Fruit fly (Drosophila melanogaster) Kc167 (cell line): ENCODE results near the gene CG34251.

Experiments used
- Myc ChIP-seq: fragments of >200 bp; optimal IDR thresholded peaks from 2 replicates; lab custom pipeline; 2017; ENCODE audit warnings: missing external identifiers
- psq ChIP-seq: fragments of >200 bp; optimal IDR thresholded peaks from 2 replicates; lab custom pipeline; 2017; ENCODE audit warnings: missing external identifiers

DNA sequence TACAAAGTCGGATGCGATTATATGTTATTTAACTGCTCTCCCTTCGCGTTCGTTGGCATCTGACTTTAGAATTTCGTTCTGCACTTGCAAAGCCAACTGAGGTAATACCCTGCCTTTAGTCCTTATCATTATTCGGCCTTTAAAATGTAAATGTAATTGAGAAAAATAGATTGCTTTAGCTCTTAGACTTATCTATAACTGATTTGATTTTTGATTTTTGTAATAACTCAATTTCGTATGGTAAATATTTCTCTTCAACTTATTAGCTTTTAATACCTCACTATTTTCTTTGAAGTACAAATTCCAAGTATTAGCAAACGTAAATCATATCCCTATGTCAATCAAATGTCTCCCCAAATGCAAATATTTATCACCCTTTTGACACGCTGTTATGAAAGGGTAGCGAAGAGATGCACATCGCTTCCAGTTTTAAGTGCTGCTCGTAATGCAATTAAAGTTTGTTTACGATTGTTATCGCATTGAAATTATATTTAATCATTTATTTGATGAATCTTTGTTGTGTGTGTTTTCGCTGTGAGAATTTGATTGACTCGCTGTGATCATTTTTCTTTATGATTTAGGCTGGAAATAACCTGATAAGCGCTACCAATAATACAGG, 47.1 kb upstream of the CG34251 start:
- TF ChIP-seq psq, result no peak
- TF ChIP-seq Myc (lab: Kevin White, UChicago), result no peak
